Fruit fly (Drosophila melanogaster): Measurements from ENCODE around the gene Npc1b.

The Npc1b gene

dm6 chrX:20934530-20934929 is at the start of gene Npc1b:
Gene Npc1b, plus strand, starts transcription at chrX:20934869.
- TF ChIP-seq CTCF (optimal IDR thresholded peaks at IDR 0.05) (no peak), CG8478 (optimal IDR thresholded peaks at IDR 0.05) (no peak)

dm6 chrX:20916436-20916835 is 18.2 kb upstream of the Npc1b start:
- no peak for TF ChIP-seq CG8478 (optimal IDR thresholded peaks at IDR 0.05)
- no peak for TF ChIP-seq CTCF (optimal IDR thresholded peaks at IDR 0.05)

- TF ChIP-seq CTCF (optimal IDR thresholded peaks at IDR 0.05) (no peak), CG8478 (optimal IDR thresholded peaks at IDR 0.05) (no peak)
Measured at dm6 chrX:20923787-20924186, 10.9 kb upstream of the Npc1b start.

- no peak for TF ChIP-seq CG8478 (optimal IDR thresholded peaks at IDR 0.05)
- no peak for TF ChIP-seq CTCF (optimal IDR thresholded peaks at IDR 0.05)
Measured at dm6 chrX:20924951-20925350, 9.7 kb upstream of the Npc1b start.

dm6 chrX:20925858-20926257 is 8.8 kb upstream of the Npc1b start:
- TF ChIP-seq CG8478 (optimal IDR thresholded peaks at IDR 0.05): no peak
- TF ChIP-seq CTCF (optimal IDR thresholded peaks at IDR 0.05): no peak

- TF ChIP-seq CG8478 (optimal IDR thresholded peaks at IDR 0.05) (no peak), CTCF (optimal IDR thresholded peaks at IDR 0.05) (no peak)
Measured at dm6 chrX:20926950-20927349, 7.7 kb upstream of the Npc1b start, which contains the start of gene shakB. Gene shakB, minus strand, starts transcription at chrX:20927050.

dm6 chrX:20933459-20933858 is 1.2 kb upstream of the Npc1b start, which contains the start of gene CG11227:
Gene CG11227, minus strand, starts transcription at chrX:20933559.
- TF ChIP-seq CG8478 (optimal IDR thresholded peaks at IDR 0.05): no peak
- no peak for TF ChIP-seq CTCF (optimal IDR thresholded peaks at IDR 0.05)

- TF ChIP-seq CTCF (optimal IDR thresholded peaks at IDR 0.05) (no peak), CG8478 (optimal IDR thresholded peaks at IDR 0.05) (no peak)
Measured at dm6 chrX:20948268-20948667, 13.6 kb downstream of the Npc1b start.

- TF ChIP-seq CG8478 (optimal IDR thresholded peaks at IDR 0.05) (no peak), CTCF (optimal IDR thresholded peaks at IDR 0.05) (no peak)
Measured at dm6 chrX:20963405-20963804, 28.7 kb downstream of the Npc1b start, which contains the start of gene Ser6. Gene Ser6, minus strand, starts transcription at chrX:20963505.

dm6 chrX:20965369-20966040 is 30.8 kb downstream of the Npc1b start, which contains the start of gene CG1304:
Gene CG1304, minus strand, starts transcription at chrX:20965419.
- TF ChIP-seq CTCF (optimal IDR thresholded peaks at IDR 0.05): no peak
- TF ChIP-seq CG8478 (optimal IDR thresholded peaks at IDR 0.05): no peak

- TF ChIP-seq CTCF (optimal IDR thresholded peaks at IDR 0.05) (no peak), CG8478 (optimal IDR thresholded peaks at IDR 0.05) (no peak)
Measured at dm6 chrX:20977986-20978385, 43.3 kb downstream of the Npc1b start, which contains the start of gene CG44426. Gene CG44426, plus strand, starts transcription at chrX:20978286.

dm6 chrX:20984386-20984785 is 49.7 kb downstream of the Npc1b start, which contains the start of gene CG11666:
Gene CG11666, plus strand, starts transcription at chrX:20984686.
- TF ChIP-seq CG8478 (optimal IDR thresholded peaks at IDR 0.05) (no peak), CTCF (optimal IDR thresholded peaks at IDR 0.05) (no peak)

Data from S2 (cell line).